Worm (Caenorhabditis elegans) whole organism, young adult: ENCODE data around the gene srt-55.

Experiments
- B0336.3 ChIP-seq: fragments of 200-800 bp; sonication (Bioruptor generic); IDR thresholded peaks from 2 replicates; pipeline ENCODE4 v1.3.6; 2022; ENCODE audit warnings: missing genetic modification characterization, missing compliant biosample characterization
- C06A6.2 ChIP-seq: fragments of 200-800 bp; sonication (Bioruptor generic); conservative IDR thresholded peaks from 2 replicates; pipeline ENCODE4 v1.3.6; 2022; ENCODE audit warnings: missing genetic modification characterization, missing compliant biosample characterization
- F22D6.2 ChIP-seq: sonication (generic microtip); optimal IDR thresholded peaks from 2 replicates; lab custom pipeline; 2016; ENCODE audit warnings: mild to moderate bottlenecking, missing genetic modification characterization, missing compliant biosample characterization
- F33H1.4 ChIP-seq: fragments of 200-800 bp; sonication (Bioruptor generic); IDR thresholded peaks from 2 replicates; pipeline ENCODE4 v1.3.6; 2022; ENCODE audit warnings: missing genetic modification reagents, missing genetic modification characterization, missing compliant biosample characterization
- F52B5.7 ChIP-seq: sonication (generic microtip); optimal IDR thresholded peaks from 2 replicates; lab custom pipeline; 2016; ENCODE audit warnings: mild to moderate bottlenecking, missing genetic modification characterization, missing compliant biosample characterization
- Y53G8AR.9 ChIP-seq: fragments of 200-800 bp; sonication (Bioruptor generic); conservative IDR thresholded peaks from 2 replicates; pipeline ENCODE4 v1.3.6; 2022; ENCODE audit warnings: missing genetic modification reagents, missing genetic modification characterization, missing compliant biosample characterization
- Y79H2A.3 ChIP-seq: fragments of 200-800 bp; sonication (Bioruptor generic); conservative IDR thresholded peaks from 2 replicates; pipeline ENCODE4 v1.3.6; 2022; ENCODE audit warnings: missing genetic modification reagents, missing genetic modification characterization, missing compliant biosample characterization
- Y95B8A.8 ChIP-seq: fragments of 200-800 bp; sonication (Bioruptor generic); IDR thresholded peaks from 2 replicates; pipeline ENCODE4 v1.3.6; 2022; ENCODE audit warnings: missing genetic modification reagents, missing genetic modification characterization, missing compliant biosample characterization
- attf-6 ChIP-seq: fragments of 200-800 bp; sonication (Bioruptor generic); IDR thresholded peaks from 2 replicates; pipeline ENCODE4 v1.3.6; 2022; ENCODE audit warnings: missing genetic modification reagents, missing genetic modification characterization, missing compliant biosample characterization
- cebp-1 ChIP-seq, 2 experiments: fragments of 200-800 bp in 1 of 2; sonication (Bioruptor generic) in 1 of 2; sonication (generic microtip) in 1 of 2; IDR thresholded peaks in 1 of 2; optimal IDR thresholded peaks in 1 of 2; 2 replicates each; pipeline versions ENCODE4 v1.3.6 to Lab custom; 2017 to 2022; ENCODE audit warnings: missing compliant biosample characterization in 2 of 2, missing genetic modification characterization in 2 of 2, mild to moderate bottlenecking in 1 of 2, missing genetic modification reagents in 1 of 2, moderate library complexity in 1 of 2
- ceh-40 ChIP-seq: fragments of 200-800 bp; sonication (Bioruptor generic); IDR thresholded peaks from 2 replicates; pipeline ENCODE4 v1.3.6; 2022; ENCODE audit warnings: missing genetic modification characterization, missing compliant biosample characterization
- chd-7 ChIP-seq: sonication (generic microtip); optimal IDR thresholded peaks from 2 replicates; lab custom pipeline; 2016; ENCODE audit warnings: mild to moderate bottlenecking, missing genetic modification characterization, moderate library complexity, missing compliant biosample characterization
- dox-1 ChIP-seq: fragments of 200-800 bp; sonication (Bioruptor generic); IDR thresholded peaks from 2 replicates; pipeline ENCODE4 v1.3.6; 2022; ENCODE audit warnings: missing genetic modification reagents, missing genetic modification characterization, missing compliant biosample characterization
- dpl-1 ChIP-seq: fragments of 150-350 bp; optimal IDR thresholded peaks from 2 replicates; lab custom pipeline; 2014; ENCODE audit warnings: missing biosample characterization, missing genetic modification reagents, missing genetic modification characterization
- efl-1 ChIP-seq: fragments of 150-350 bp; optimal IDR thresholded peaks from 2 replicates; lab custom pipeline; 2014; ENCODE audit warnings: missing biosample characterization, missing genetic modification reagents, missing genetic modification characterization
- hlh-12 ChIP-seq: sonication (generic microtip); optimal IDR thresholded peaks from 2 replicates; lab custom pipeline; 2016; ENCODE audit warnings: missing genetic modification characterization, missing compliant biosample characterization
- hmg-20 ChIP-seq: fragments of 200-800 bp; sonication (Bioruptor generic); IDR thresholded peaks from 2 replicates; pipeline ENCODE4 v1.3.6; 2022; ENCODE audit warnings: missing genetic modification reagents, missing genetic modification characterization, missing compliant biosample characterization
- lin-26 ChIP-seq: fragments of 200-800 bp; sonication (Bioruptor generic); IDR thresholded peaks from 2 replicates; pipeline ENCODE4 v1.3.6; 2022; ENCODE audit warnings: missing genetic modification reagents, missing genetic modification characterization, missing compliant biosample characterization
- lin-54 ChIP-seq: fragments of 200-800 bp; sonication (Bioruptor generic); optimal IDR thresholded peaks from 2 replicates; lab custom pipeline; 2018; ENCODE audit warnings: mild to moderate bottlenecking, missing genetic modification characterization, missing compliant biosample characterization
- lsl-1 ChIP-seq: fragments of 200-800 bp; sonication (Bioruptor generic); optimal IDR thresholded peaks from 2 replicates; lab custom pipeline; 2018; ENCODE audit warnings: mild to moderate bottlenecking, missing genetic modification characterization, moderate library complexity, missing compliant biosample characterization
- madf-6 ChIP-seq: fragments of 200-800 bp; sonication (Bioruptor generic); IDR thresholded peaks from 2 replicates; pipeline ENCODE4 v1.3.6; 2022; ENCODE audit warnings: missing genetic modification reagents, missing genetic modification characterization, missing compliant biosample characterization
- madf-8 ChIP-seq: fragments of 200-800 bp; sonication (Bioruptor generic); conservative IDR thresholded peaks from 2 replicates; pipeline ENCODE4 v1.3.6; 2022; ENCODE audit warnings: missing genetic modification reagents, missing genetic modification characterization, missing compliant biosample characterization
- mxl-1 ChIP-seq: sonication (generic microtip); optimal IDR thresholded peaks from 2 replicates; lab custom pipeline; 2016; ENCODE audit warnings: missing genetic modification characterization, missing compliant biosample characterization
- nhr-179 ChIP-seq: sonication (generic microtip); optimal IDR thresholded peaks from 2 replicates; lab custom pipeline; 2016; ENCODE audit warnings: mild to moderate bottlenecking, missing genetic modification characterization, missing compliant biosample characterization
- nhr-27 ChIP-seq: fragments of 200-800 bp; sonication (Bioruptor generic); optimal IDR thresholded peaks from 2 replicates; lab custom pipeline; 2018; ENCODE audit warnings: mild to moderate bottlenecking, missing genetic modification characterization, moderate library complexity, missing compliant biosample characterization
- rpc-1 ChIP-seq, 2 experiments: fragments of 150-350 bp in 1 of 2; sonication (generic microtip) in 1 of 2; optimal IDR thresholded peaks; 2 replicates each; lab custom pipeline; 2014 to 2018; ENCODE audit warnings: missing biosample characterization in 1 of 2, missing genetic modification characterization in 1 of 2, missing genetic modification reagents in 1 of 2, missing genotype in 1 of 2
- snpc-1.3 ChIP-seq: sonication (generic microtip); optimal IDR thresholded peaks from 2 replicates; lab custom pipeline; 2017; ENCODE audit warnings: missing genetic modification characterization, mild to moderate bottlenecking, missing compliant biosample characterization, antibody characterized with exemption, moderate library complexity, missing genotype, missing genetic modification reagents; ENCODE audit not compliant: insufficient read depth
- unc-130 ChIP-seq: sonication (generic microtip); optimal IDR thresholded peaks from 2 replicates; lab custom pipeline; 2016; ENCODE audit warnings: missing genetic modification reagents, missing genetic modification characterization, missing compliant biosample characterization
- ztf-22 ChIP-seq: fragments of 200-800 bp; sonication (Bioruptor generic); optimal IDR thresholded peaks from 2 replicates; lab custom pipeline; 2018; ENCODE audit warnings: mild to moderate bottlenecking, missing genetic modification characterization, moderate library complexity, missing compliant biosample characterization
- ztf-26 ChIP-seq: sonication (generic microtip); optimal IDR thresholded peaks from 2 replicates; lab custom pipeline; 2017; ENCODE audit warnings: missing genetic modification characterization, missing compliant biosample characterization
- ztf-28 ChIP-seq: fragments of 200-800 bp; sonication (Bioruptor generic); IDR thresholded peaks from 2 replicates; pipeline ENCODE4 v1.3.6; 2022; ENCODE audit warnings: missing genetic modification reagents, missing genetic modification characterization, missing compliant biosample characterization

Gene srt-55

ce11 chrIII:10090685-10091084 lies 15.6 kb downstream of the srt-55 start, which contains the start of gene gtf-2H2C:
Gene gtf-2H2C, minus strand, starts transcription at chrIII:10090785.
- 0 out of 2 replicates have a peak, but pooled peaks have one; percentile 27 for TF ChIP-seq Y79H2A.3 (GFP tag; lab: Robert Waterston, UW)
- no peak for TF ChIP-seq Y53G8AR.9 (GFP tag; lab: Robert Waterston, UW)
- TF ChIP-seq chd-7 (tag; lab: Kevin White, UChicago), result no peak
- no peak for TF ChIP-seq rpc-1 (optimal IDR thresholded peaks at IDR 0.05; lab: Kevin White, UChicago)
- TF ChIP-seq rpc-1 (tag; optimal IDR thresholded peaks at IDR 0.05; lab: Kevin White, UChicago), result no peak
- peak; percentile 44; the same call in 1 of the 2 replicates for TF ChIP-seq madf-6 (GFP tag; lab: Robert Waterston, UW)
- no peak for TF ChIP-seq C06A6.2 (GFP tag; lab: Robert Waterston, UW)
- TF ChIP-seq B0336.3, result 0 out of 2 replicates have a peak, but pooled peaks have one; percentile 9
- no peak for TF ChIP-seq ztf-26 (tag; lab: Kevin White, UChicago)
- no peak for TF ChIP-seq cebp-1 (GFP tag; IDR thresholded peaks at IDR 0.05; lab: Robert Waterston, UW)
- peak; percentile 18 for TF ChIP-seq cebp-1 (tag; optimal IDR thresholded peaks at IDR 0.05; lab: Kevin White, UChicago)

- no peak for TF ChIP-seq attf-6
- TF ChIP-seq lsl-1, result peak; percentile 36
- TF ChIP-seq F33H1.4 (GFP tag; lab: Robert Waterston, UW), result peak; percentile 73
- TF ChIP-seq lin-26 (GFP tag; lab: Robert Waterston, UW), result no peak
- TF ChIP-seq rpc-1 (optimal IDR thresholded peaks at IDR 0.05; lab: Kevin White, UChicago), result no peak
- TF ChIP-seq rpc-1 (tag; optimal IDR thresholded peaks at IDR 0.05; lab: Kevin White, UChicago), result no peak
- no peak for TF ChIP-seq C06A6.2 (GFP tag; lab: Robert Waterston, UW)
- TF ChIP-seq snpc-1.3, result no peak
- TF ChIP-seq efl-1, result peak; percentile 71
- TF ChIP-seq madf-6 (GFP tag; lab: Robert Waterston, UW), result peak; percentile 33; the same call in 1 of the 2 replicates
- no peak for TF ChIP-seq nhr-27 (tag; lab: Kevin White, UChicago)
- TF ChIP-seq dpl-1, result no peak
- TF ChIP-seq madf-8 (GFP tag; lab: Robert Waterston, UW), result 0 out of 2 replicates have a peak, but pooled peaks have one; percentile 7
- no peak for TF ChIP-seq mxl-1 (tag; lab: Kevin White, UChicago)
These were observed 17.7 kb downstream of the srt-55 start, which contains the start of gene hal-2 for ce11 chrIII:10088508-10088981. Gene hal-2, minus strand, starts transcription at chrIII:10088931.

DNA sequence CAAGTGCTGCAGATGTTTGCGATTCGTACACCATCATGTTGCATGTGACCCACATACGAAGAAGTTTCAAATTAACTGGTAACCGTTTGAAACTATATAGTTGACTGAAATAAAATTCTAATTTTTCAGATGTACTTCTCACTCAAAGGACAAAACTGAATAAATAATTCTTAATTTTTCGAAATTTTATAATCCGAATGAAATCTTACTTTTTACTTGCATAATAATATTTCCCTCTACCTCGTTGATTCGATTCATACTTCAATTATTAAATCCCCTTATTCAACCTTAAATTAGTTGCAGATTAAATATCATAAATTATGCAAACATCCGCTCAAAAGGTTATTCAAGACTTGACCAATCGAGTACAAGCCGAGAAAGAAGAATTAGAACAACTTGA lies 20.3 kb downstream of the srt-55 start, which contains the start of gene T16H12.2:
Gene T16H12.2 (plus strand): TSS at position 301 of the 400 bp plus-strand sequence.
- no peak for TF ChIP-seq unc-130 (GFP tag; lab: Kevin White, UChicago)
- TF ChIP-seq snpc-1.3, result no peak
- no peak for TF ChIP-seq F22D6.2 (tag; lab: Kevin White, UChicago)
- no peak for TF ChIP-seq ztf-22 (GFP tag; lab: Kevin White, UChicago)
- TF ChIP-seq Y95B8A.8, result no peak
- no peak for TF ChIP-seq nhr-179 (tag; lab: Kevin White, UChicago)
- TF ChIP-seq hlh-12 (tag; lab: Kevin White, UChicago), result no peak
- TF ChIP-seq F52B5.7, result no peak
- no peak for TF ChIP-seq efl-1
- TF ChIP-seq lin-54 (GFP tag; lab: Kevin White, UChicago), result no peak
- no peak for TF ChIP-seq ceh-40 (GFP tag; lab: Robert Waterston, UW)
- TF ChIP-seq dpl-1, result no peak
- no peak for TF ChIP-seq ztf-26 (tag; lab: Kevin White, UChicago)
- TF ChIP-seq dox-1 (GFP tag; lab: Robert Waterston, UW), result no peak
- no peak for TF ChIP-seq mxl-1 (tag; lab: Kevin White, UChicago)

- TF ChIP-seq ztf-28 (GFP tag; lab: Robert Waterston, UW), result 0 out of 2 replicates have a peak, but pooled peaks have one; percentile 21
- no peak for TF ChIP-seq hmg-20 (GFP tag; lab: Robert Waterston, UW)
- TF ChIP-seq, all 124 proteins: peak for 1
These were observed 20.7 kb downstream of the srt-55 start for ce11 chrIII:10085574-10085973.
